Fruit fly (Drosophila melanogaster) whole organism, embryonic: ENCODE results near the gene CG9030.
A peak's percentile ranks its signal among the peaks of the same experiment; 100 is the strongest.

Source experiments
- BEAF-32 ChIP-seq: fragments of 200-800 bp; sonication (Bioruptor generic); optimal IDR thresholded peaks from 3 replicates; lab custom pipeline; 2017; ENCODE audit warnings: missing biosample characterization, missing genetic modification characterization, mild to moderate bottlenecking, moderate library complexity, missing genetic modification reagents
- CG10147 ChIP-seq: fragments of 200-800 bp; sonication (Bioruptor generic); optimal IDR thresholded peaks from 2 replicates; lab custom pipeline; 2019; ENCODE audit warnings: missing biosample characterization, mild to moderate bottlenecking, missing genetic modification characterization, moderate library complexity
- CG11398 ChIP-seq: fragments of 200-800 bp; sonication (Bioruptor generic); optimal IDR thresholded peaks from 2 replicates; lab custom pipeline; 2016; ENCODE audit warnings: missing biosample characterization, missing genetic modification characterization
- CG1602 ChIP-seq: fragments of 200-800 bp; sonication (Bioruptor generic); optimal IDR thresholded peaks from 3 replicates; lab custom pipeline; 2016; ENCODE audit warnings: missing biosample characterization, missing genetic modification characterization
- CG16813 ChIP-seq: fragments of 200-800 bp; sonication (Bioruptor generic); IDR thresholded peaks from 3 replicates; pipeline ENCODE4 v1.3.6; 2022; ENCODE audit warnings: missing biosample characterization, missing genetic modification characterization; ENCODE audit not compliant: partially characterized antibody
- CG18476 ChIP-seq: fragments of 200-800 bp; sonication (Bioruptor generic); optimal IDR thresholded peaks from 2 replicates; lab custom pipeline; 2016; ENCODE audit warnings: missing biosample characterization, mild to moderate bottlenecking, missing genetic modification characterization
- CG18599 ChIP-seq: fragments of 200-800 bp; sonication (Bioruptor generic); optimal IDR thresholded peaks from 3 replicates; lab custom pipeline; 2017; ENCODE audit warnings: missing biosample characterization, missing genetic modification characterization, mild to moderate bottlenecking, moderate library complexity, missing genetic modification reagents
- CG18764 ChIP-seq: fragments of 200-800 bp; sonication (Bioruptor generic); optimal IDR thresholded peaks from 3 replicates; lab custom pipeline; 2016; ENCODE audit warnings: missing biosample characterization, missing genetic modification characterization
- CG2129 ChIP-seq: fragments of 200-800 bp; sonication (Bioruptor generic); IDR thresholded peaks from 2 replicates; pipeline ENCODE4 v1.3.6; 2022; ENCODE audit warnings: missing biosample characterization, missing genetic modification characterization; ENCODE audit not compliant: partially characterized antibody
- CG32772 ChIP-seq: fragments of 200-800 bp; sonication (Bioruptor generic); IDR thresholded peaks from 2 replicates; pipeline ENCODE4 v1.3.6; 2022; ENCODE audit warnings: missing biosample characterization, missing genetic modification characterization
- CG3407 ChIP-seq: fragments of 200-800 bp; sonication (Bioruptor generic); optimal IDR thresholded peaks from 2 replicates; lab custom pipeline; 2018; ENCODE audit warnings: missing biosample characterization, mild to moderate bottlenecking, missing genetic modification characterization
- CG6272 ChIP-seq: fragments of 200-800 bp; sonication (Bioruptor generic); IDR thresholded peaks from 2 replicates; pipeline ENCODE4 v1.3.6; 2022; ENCODE audit warnings: missing biosample characterization, missing genetic modification characterization
- CG7357 ChIP-seq: fragments of 200-800 bp; sonication (Bioruptor generic); IDR thresholded peaks from 3 replicates; pipeline ENCODE4 v1.3.6; 2022; ENCODE audit warnings: missing biosample characterization, missing genetic modification characterization
- CG7928 ChIP-seq: fragments of 200-800 bp; sonication (Bioruptor generic); optimal IDR thresholded peaks from 2 replicates; lab custom pipeline; 2017; ENCODE audit warnings: missing biosample characterization, mild to moderate bottlenecking, missing genetic modification characterization
- CG8388 ChIP-seq: fragments of 200-800 bp; sonication (Bioruptor generic); optimal IDR thresholded peaks from 2 replicates; lab custom pipeline; 2019; ENCODE audit warnings: missing biosample characterization, mild to moderate bottlenecking, missing genetic modification characterization, moderate library complexity
- CG9817 ChIP-seq: fragments of 200-800 bp; sonication (Bioruptor generic); optimal IDR thresholded peaks from 2 replicates; lab custom pipeline; 2018; ENCODE audit warnings: missing biosample characterization, mild to moderate bottlenecking, missing genetic modification characterization, moderate library complexity
- Dad ChIP-seq: fragments of 200-800 bp; sonication (Bioruptor generic); optimal IDR thresholded peaks from 3 replicates; lab custom pipeline; 2016; ENCODE audit warnings: missing biosample characterization, missing genetic modification characterization
- Dip3 ChIP-seq: fragments of 200-800 bp; sonication (Bioruptor generic); optimal IDR thresholded peaks from 3 replicates; lab custom pipeline; 2016; ENCODE audit warnings: missing biosample characterization, missing genetic modification characterization
- Dref ChIP-seq: fragments of 200-800 bp; sonication (Bioruptor generic); IDR thresholded peaks from 2 replicates; pipeline ENCODE4 v1.3.6; 2022; ENCODE audit warnings: missing biosample characterization, missing genetic modification characterization
- Elba2 ChIP-seq: fragments of 200-800 bp; sonication (Bioruptor generic); optimal IDR thresholded peaks from 3 replicates; lab custom pipeline; 2016; ENCODE audit warnings: missing biosample characterization, missing genetic modification characterization
- Fer2 ChIP-seq: fragments of 200-800 bp; sonication (Bioruptor generic); optimal IDR thresholded peaks from 2 replicates; lab custom pipeline; 2018; ENCODE audit warnings: missing biosample characterization, mild to moderate bottlenecking, missing genetic modification characterization, moderate library complexity
- H15 ChIP-seq: fragments of 200-800 bp; sonication (Bioruptor generic); IDR thresholded peaks from 3 replicates; pipeline ENCODE4 v1.3.6; 2022; ENCODE audit warnings: missing biosample characterization, missing genetic modification characterization
- HHEX ChIP-seq: fragments of 200-800 bp; sonication (Bioruptor generic); optimal IDR thresholded peaks from 3 replicates; lab custom pipeline; 2017; ENCODE audit warnings: missing biosample characterization, mild to moderate bottlenecking, missing genetic modification characterization, missing genetic modification reagents
- HLH3B ChIP-seq: fragments of 200-800 bp; sonication (Bioruptor generic); IDR thresholded peaks from 2 replicates; pipeline ENCODE4 v1.3.6; 2022; ENCODE audit warnings: missing biosample characterization, missing genetic modification characterization
- HLH54F ChIP-seq: fragments of 200-800 bp; sonication (Bioruptor generic); optimal IDR thresholded peaks from 3 replicates; lab custom pipeline; 2016; ENCODE audit warnings: missing biosample characterization, missing genetic modification characterization
- Jarid2 ChIP-seq: fragments of 200-800 bp; sonication (Bioruptor generic); optimal IDR thresholded peaks from 3 replicates; lab custom pipeline; 2017; ENCODE audit warnings: mild to moderate bottlenecking, missing biosample characterization, missing genetic modification reagents, missing genetic modification characterization
- MTF-1 ChIP-seq: fragments of 200-800 bp; sonication (Bioruptor generic); optimal IDR thresholded peaks from 2 replicates; lab custom pipeline; 2018; ENCODE audit warnings: missing biosample characterization, mild to moderate bottlenecking, missing genetic modification characterization, borderline replicate concordance
- NFAT ChIP-seq: fragments of 200-800 bp; sonication (Bioruptor generic); IDR thresholded peaks from 2 replicates; pipeline ENCODE4 v1.3.6; 2022; ENCODE audit warnings: missing biosample characterization, missing genetic modification characterization
- Opbp ChIP-seq: fragments of 200-800 bp; sonication (Bioruptor generic); IDR thresholded peaks from 3 replicates; pipeline ENCODE4 v1.3.6; 2022; ENCODE audit warnings: missing biosample characterization, missing genetic modification characterization; ENCODE audit not compliant: partially characterized antibody
- Side ChIP-seq: fragments of 200-800 bp; sonication (Bioruptor generic); optimal IDR thresholded peaks from 2 replicates; lab custom pipeline; 2016; ENCODE audit warnings: missing biosample characterization, missing genetic modification characterization
- Ssrp ChIP-seq: fragments of 200-800 bp; sonication (Bioruptor generic); optimal IDR thresholded peaks from 2 replicates; lab custom pipeline; 2018; ENCODE audit warnings: missing biosample characterization, mild to moderate bottlenecking, missing genetic modification characterization, moderate library complexity
- bowl ChIP-seq: fragments of 200-800 bp; sonication (Bioruptor generic); IDR thresholded peaks from 2 replicates; pipeline ENCODE4 v1.3.6; 2022; ENCODE audit warnings: missing biosample characterization, missing genetic modification characterization
- cad ChIP-seq: fragments of >200 bp; optimal IDR thresholded peaks from 2 replicates; lab custom pipeline; 2017; ENCODE audit warnings: missing biosample characterization, missing genetic modification characterization
- crp ChIP-seq, 2 experiments: fragments of 200-800 bp; sonication (Bioruptor generic); optimal IDR thresholded peaks; 2 replicates in 1 of 2; 3 replicates in 1 of 2; lab custom pipeline; 2017; ENCODE audit warnings: missing biosample characterization in 2 of 2, missing genetic modification characterization in 2 of 2, mild to moderate bottlenecking in 1 of 2, moderate library complexity in 1 of 2
- dimm ChIP-seq: fragments of 200-800 bp; sonication (Bioruptor generic); IDR thresholded peaks from 2 replicates; pipeline ENCODE4 v1.3.6; 2022; ENCODE audit warnings: missing biosample characterization, missing genetic modification characterization
- grau ChIP-seq: fragments of 200-800 bp; optimal IDR thresholded peaks from 3 replicates; lab custom pipeline; 2019; ENCODE audit warnings: missing biosample characterization, mild to moderate bottlenecking, missing genetic modification characterization, moderate library complexity
- klu ChIP-seq: fragments of 200-800 bp; sonication (Bioruptor generic); IDR thresholded peaks from 2 replicates; pipeline ENCODE4 v1.3.6; 2022; ENCODE audit warnings: missing biosample characterization, missing genetic modification characterization
- pb ChIP-seq: fragments of 200-800 bp; sonication (Bioruptor generic); optimal IDR thresholded peaks from 3 replicates; lab custom pipeline; 2016; ENCODE audit warnings: missing biosample characterization, missing genetic modification characterization
- peb ChIP-seq: fragments of 200-800 bp; sonication (Bioruptor generic); IDR thresholded peaks from 2 replicates; pipeline ENCODE4 v1.3.6; 2022; ENCODE audit warnings: missing biosample characterization, missing genetic modification characterization
- psq ChIP-seq: fragments of 200-800 bp; sonication (Bioruptor generic); optimal IDR thresholded peaks from 2 replicates; lab custom pipeline; 2017; ENCODE audit warnings: missing biosample characterization, missing genetic modification characterization
- ro ChIP-seq: fragments of 200-800 bp; sonication (Bioruptor generic); IDR thresholded peaks from 2 replicates; pipeline ENCODE4 v1.3.6; 2022; ENCODE audit warnings: missing biosample characterization, missing genetic modification characterization
- tgo ChIP-seq: fragments of 200-800 bp; sonication (Bioruptor generic); IDR thresholded peaks from 3 replicates; pipeline ENCODE4 v1.3.6; 2022; ENCODE audit warnings: missing biosample characterization, missing genetic modification characterization
- tio ChIP-seq: fragments of 200-800 bp; sonication (Bioruptor generic); optimal IDR thresholded peaks from 2 replicates; lab custom pipeline; 2017; ENCODE audit warnings: missing biosample characterization, missing genetic modification characterization, inconsistent platforms
- tna ChIP-seq: fragments of 200-800 bp; sonication (Bioruptor generic); IDR thresholded peaks from 2 replicates; pipeline ENCODE4 v1.3.6; 2022; ENCODE audit warnings: missing biosample characterization, missing genetic modification characterization; ENCODE audit not compliant: partially characterized antibody
- twi ChIP-seq: fragments of 200-800 bp; optimal IDR thresholded peaks from 2 replicates; lab custom pipeline; 2019; ENCODE audit warnings: missing biosample characterization, mild to moderate bottlenecking, missing genetic modification characterization, moderate library complexity
- vfl ChIP-seq: fragments of 200-800 bp; sonication (Bioruptor generic); optimal IDR thresholded peaks from 2 replicates; lab custom pipeline; 2016; ENCODE audit warnings: missing biosample characterization, missing genetic modification characterization
- wdn ChIP-seq: fragments of 200-800 bp; sonication (Bioruptor generic); IDR thresholded peaks from 2 replicates; pipeline ENCODE4 v1.3.6; 2022; ENCODE audit warnings: missing biosample characterization, missing genetic modification characterization

The CG9030 gene

DNA sequence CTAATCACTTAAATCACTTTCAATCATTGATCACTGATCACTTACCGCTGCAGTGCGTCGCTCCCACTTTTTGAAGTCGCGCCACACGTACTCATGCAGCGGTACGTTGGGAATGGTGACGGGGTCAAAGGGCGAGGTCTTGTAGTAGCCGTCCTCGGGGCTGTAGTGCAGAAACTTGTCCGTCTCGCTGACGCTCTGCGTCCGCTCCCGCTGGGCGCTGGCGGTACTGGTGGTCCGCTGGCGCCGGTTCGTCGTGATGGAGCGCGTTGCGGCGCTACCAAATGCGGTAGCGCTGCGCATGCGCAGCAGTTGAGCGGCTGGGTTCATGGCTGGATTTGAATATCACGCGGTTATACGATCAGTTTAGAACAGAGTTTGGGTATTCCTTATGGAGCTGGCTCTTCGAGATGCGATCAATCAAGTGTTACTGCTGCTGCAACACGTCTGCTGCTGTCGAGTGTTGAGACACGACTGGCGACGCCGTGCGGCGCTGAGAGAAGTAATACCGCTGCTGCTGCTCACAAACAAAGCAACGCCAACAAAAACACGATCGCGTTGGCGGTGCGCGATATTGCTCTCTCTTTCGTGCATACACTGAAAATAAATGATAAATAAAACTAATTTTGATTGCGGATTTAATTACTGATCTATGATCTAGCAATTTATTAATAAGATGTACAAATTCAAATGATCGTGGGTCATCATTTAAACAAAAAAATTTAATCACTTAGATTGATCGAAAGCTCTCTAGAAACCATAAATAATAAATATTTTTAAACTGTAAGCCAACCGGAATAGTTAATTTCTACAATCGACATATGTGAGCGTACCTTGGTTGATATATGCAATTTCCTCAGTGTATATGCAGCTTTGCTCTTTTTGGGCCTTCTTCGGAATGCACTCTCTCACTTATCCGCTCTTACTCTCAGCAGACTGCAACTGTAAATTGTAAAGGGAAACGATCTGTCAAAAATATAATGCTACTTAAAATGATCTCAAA, 4.3 kb downstream of the CG9030 start (continued):
- TF ChIP-seq CG3407 (GFP tag; lab: Kevin White, UChicago) = peak; percentile 89
- peak; percentile 97 for TF ChIP-seq CG1602 (GFP tag; lab: Kevin White, UChicago)
- peak; percentile 80 for TF ChIP-seq Elba2
- no peak for TF ChIP-seq CG2129 (GFP tag; lab: Robert Waterston, UW)
- TF ChIP-seq ro = peak; percentile 78
- peak; percentile 90 for TF ChIP-seq CG32772 (GFP tag; lab: Robert Waterston, UW)
- peak; percentile 27; the same call in 1 of the 2 replicates for TF ChIP-seq wdn (GFP tag; lab: Robert Waterston, UW)
- TF ChIP-seq Opbp (GFP tag; lab: Robert Waterston, UW) = peak; percentile 58; the same call in 1 of the 3 replicates
- peak; percentile 71 for TF ChIP-seq HLH54F (GFP tag; lab: Kevin White, UChicago)
- peak; percentile 60; the same call in 1 of the 2 replicates for TF ChIP-seq bowl (GFP tag; lab: Robert Waterston, UW)
- TF ChIP-seq dimm (GFP tag; lab: Robert Waterston, UW) = peak; percentile 70
- TF ChIP-seq vfl (GFP tag; lab: Kevin White, UChicago) = peak; percentile 37
- peak; percentile 77 for TF ChIP-seq CG10147
- TF ChIP-seq Dref = no peak
- peak; percentile 83 for TF ChIP-seq CG6272 (GFP tag; lab: Robert Waterston, UW)
- TF ChIP-seq psq (GFP tag; lab: Kevin White, UChicago) = peak; percentile 62
- TF ChIP-seq CG18599 = peak; percentile 82
- peak; percentile 94 for TF ChIP-seq tio (GFP tag; lab: Kevin White, UChicago)
- peak; percentile 76 for TF ChIP-seq MTF-1 (GFP tag; lab: Kevin White, UChicago)
- peak; percentile 15; the same call in 1 of the 3 replicates for TF ChIP-seq CG16813 (GFP tag; lab: Robert Waterston, UW)
- 0 out of 2 replicates have a peak, but pooled peaks have one; percentile 34 for TF ChIP-seq tna (GFP tag; lab: Robert Waterston, UW)
- TF ChIP-seq Side (GFP tag; lab: Kevin White, UChicago) = peak; percentile 74
- TF ChIP-seq twi (tag; lab: Kevin White, UChicago) = peak; percentile 93
- peak; percentile 84 for TF ChIP-seq CG18764 (GFP tag; lab: Kevin White, UChicago)
- TF ChIP-seq NFAT = peak; percentile 24; the same call in 1 of the 2 replicates
- TF ChIP-seq Fer2 = peak; percentile 53
- peak; percentile 97 for TF ChIP-seq Ssrp
- peak; percentile 14 to 64 for TF ChIP-seq crp (GFP tag; optimal IDR thresholded peaks at IDR 0.05; lab: Kevin White, UChicago)
- peak; percentile 83 for TF ChIP-seq CG9817 (tag; lab: Kevin White, UChicago)
- TF ChIP-seq Jarid2 = peak; percentile 85
- TF ChIP-seq H15 (GFP tag; lab: Robert Waterston, UW) = peak; percentile 88
- TF ChIP-seq CG18476 = peak; percentile 93
- peak; percentile 89 for TF ChIP-seq tgo (GFP tag; lab: Robert Waterston, UW)
- peak; percentile 95 for TF ChIP-seq grau (tag; lab: Kevin White, UChicago)
- TF ChIP-seq HHEX = peak; percentile 84
- TF ChIP-seq Dad (GFP tag; lab: Kevin White, UChicago) = peak; percentile 66
- no peak for TF ChIP-seq BEAF-32 (GFP tag; lab: Kevin White, UChicago)
- TF ChIP-seq Dip3 (GFP tag; lab: Kevin White, UChicago) = peak; percentile 50
- TF ChIP-seq klu (GFP tag; lab: Robert Waterston, UW) = peak; percentile 78
- TF ChIP-seq CG7357 (GFP tag; lab: Robert Waterston, UW) = peak; percentile 85
- TF ChIP-seq CG7928 (GFP tag; lab: Kevin White, UChicago) = no peak
- TF ChIP-seq CG11398 (GFP tag; lab: Kevin White, UChicago) = peak; percentile 56
- peak; percentile 87 for TF ChIP-seq peb (GFP tag; lab: Robert Waterston, UW)
- TF ChIP-seq CG8388 (GFP tag; lab: Kevin White, UChicago) = peak; percentile 95
- TF ChIP-seq cad (GFP tag; lab: Kevin White, UChicago) = no peak
- TF ChIP-seq pb = peak; percentile 62
- peak; percentile 91 for TF ChIP-seq HLH3B (GFP tag; lab: Robert Waterston, UW)
